Fruit fly (Drosophila melanogaster) whole organism, embryonic: ENCODE data around the gene CG5568.

Experiments
- Atf-2 ChIP-seq: fragments of 200-800 bp; sonication (Bioruptor generic); optimal IDR thresholded peaks from 2 replicates; lab custom pipeline; 2016; ENCODE audit warnings: missing biosample characterization, missing genetic modification characterization
- Bgb ChIP-seq: fragments of 200-800 bp; sonication (Bioruptor generic); IDR thresholded peaks from 2 replicates; pipeline ENCODE4 v1.3.6; 2022; ENCODE audit warnings: missing biosample characterization, missing genetic modification characterization; ENCODE audit not compliant: partially characterized antibody
- BtbVII ChIP-seq: fragments of 200-800 bp; sonication (Bioruptor generic); optimal IDR thresholded peaks from 3 replicates; lab custom pipeline; 2017; ENCODE audit warnings: missing biosample characterization, mild to moderate bottlenecking, missing genetic modification characterization
- CG10979 ChIP-seq: fragments of 200-800 bp; sonication (Bioruptor generic); optimal IDR thresholded peaks from 2 replicates; lab custom pipeline; 2018; ENCODE audit warnings: missing biosample characterization, mild to moderate bottlenecking, missing genetic modification characterization, moderate library complexity
- CG11695 ChIP-seq: fragments of 200-800 bp; sonication (Bioruptor generic); IDR thresholded peaks from 3 replicates; pipeline ENCODE4 v1.3.6; 2022; ENCODE audit warnings: missing biosample characterization, missing genetic modification characterization
- CG1602 ChIP-seq: fragments of 200-800 bp; sonication (Bioruptor generic); optimal IDR thresholded peaks from 3 replicates; lab custom pipeline; 2016; ENCODE audit warnings: missing biosample characterization, missing genetic modification characterization
- CG17361 ChIP-seq: fragments of 200-800 bp; sonication (Bioruptor generic); IDR thresholded peaks from 3 replicates; pipeline ENCODE4 v1.3.6; 2022; ENCODE audit warnings: missing biosample characterization, missing genetic modification characterization
- CG30403 ChIP-seq: fragments of 200-800 bp; sonication (Bioruptor generic); optimal IDR thresholded peaks from 3 replicates; lab custom pipeline; 2016; ENCODE audit warnings: missing biosample characterization, missing genetic modification characterization
- CG4404 ChIP-seq: fragments of 200-800 bp; sonication (Bioruptor generic); IDR thresholded peaks from 2 replicates; pipeline ENCODE4 v1.3.6; 2022; ENCODE audit warnings: missing biosample characterization, missing genetic modification characterization
- CG5180 ChIP-seq: fragments of 200-800 bp; sonication (Bioruptor generic); optimal IDR thresholded peaks from 3 replicates; lab custom pipeline; 2017; ENCODE audit warnings: missing biosample characterization, missing genetic modification characterization, mild to moderate bottlenecking, moderate library complexity, missing genetic modification reagents
- CG6791 ChIP-seq: fragments of 200-800 bp; sonication (Bioruptor generic); IDR thresholded peaks from 3 replicates; pipeline ENCODE4 v1.3.6; 2022; ENCODE audit warnings: missing biosample characterization, missing genetic modification characterization; ENCODE audit not compliant: partially characterized antibody
- CG6813 ChIP-seq: fragments of 200-800 bp; sonication (Bioruptor generic); optimal IDR thresholded peaks from 2 replicates; lab custom pipeline; 2017; ENCODE audit warnings: missing biosample characterization, missing genetic modification characterization, mild to moderate bottlenecking, moderate library complexity, missing genetic modification reagents
- CG7357 ChIP-seq: fragments of 200-800 bp; sonication (Bioruptor generic); IDR thresholded peaks from 3 replicates; pipeline ENCODE4 v1.3.6; 2022; ENCODE audit warnings: missing biosample characterization, missing genetic modification characterization
- CG8359 ChIP-seq: fragments of 200-800 bp; sonication (Bioruptor generic); optimal IDR thresholded peaks from 2 replicates; lab custom pipeline; 2017; ENCODE audit warnings: missing biosample characterization, mild to moderate bottlenecking, missing genetic modification characterization, borderline replicate concordance
- Deaf1 ChIP-seq: fragments of 200-800 bp; optimal IDR thresholded peaks from 3 replicates; lab custom pipeline; 2019; ENCODE audit warnings: missing biosample characterization, mild to moderate bottlenecking, missing genetic modification characterization, moderate library complexity
- Doc2 ChIP-seq: fragments of 200-800 bp; sonication (Bioruptor generic); IDR thresholded peaks from 2 replicates; pipeline ENCODE4 v1.3.6; 2022; ENCODE audit warnings: missing biosample characterization, missing genetic modification characterization
- ERR ChIP-seq: fragments of 200-800 bp; sonication (Bioruptor generic); optimal IDR thresholded peaks from 2 replicates; lab custom pipeline; 2016; ENCODE audit warnings: missing biosample characterization, missing genetic modification characterization
- Eip74EF ChIP-seq, 2 experiments: fragments of 200-800 bp in 1 of 2; fragments of >200 bp in 1 of 2; sonication (Bioruptor generic) in 1 of 2; optimal IDR thresholded peaks; 2 replicates each; lab custom pipeline; 2017 to 2019; ENCODE audit warnings: missing biosample characterization in 2 of 2, missing genetic modification characterization in 2 of 2, mild to moderate bottlenecking in 1 of 2, moderate library complexity in 1 of 2
- HLH54F ChIP-seq: fragments of 200-800 bp; sonication (Bioruptor generic); optimal IDR thresholded peaks from 3 replicates; lab custom pipeline; 2016; ENCODE audit warnings: missing biosample characterization, missing genetic modification characterization
- Hey ChIP-seq: fragments of 200-800 bp; sonication (Bioruptor generic); optimal IDR thresholded peaks from 3 replicates; lab custom pipeline; 2018; ENCODE audit warnings: missing biosample characterization, mild to moderate bottlenecking, missing genetic modification characterization
- Hsf ChIP-seq: fragments of 200-800 bp; sonication (Bioruptor generic); optimal IDR thresholded peaks from 3 replicates; lab custom pipeline; 2016; ENCODE audit warnings: missing biosample characterization, missing genetic modification characterization
- Mes4 ChIP-seq: fragments of 200-800 bp; sonication (Bioruptor generic); optimal IDR thresholded peaks from 2 replicates; lab custom pipeline; 2016; ENCODE audit warnings: missing biosample characterization, missing genetic modification characterization
- NFAT ChIP-seq: fragments of 200-800 bp; sonication (Bioruptor generic); IDR thresholded peaks from 2 replicates; pipeline ENCODE4 v1.3.6; 2022; ENCODE audit warnings: missing biosample characterization, missing genetic modification characterization
- Neu2 ChIP-seq: fragments of 200-800 bp; sonication (Bioruptor generic); optimal IDR thresholded peaks from 3 replicates; lab custom pipeline; 2016; ENCODE audit warnings: missing biosample characterization, missing genetic modification characterization, borderline replicate concordance
- Nf-YB ChIP-seq: fragments of 200-800 bp; sonication (Bioruptor generic); optimal IDR thresholded peaks from 3 replicates; lab custom pipeline; 2019; ENCODE audit warnings: missing biosample characterization, mild to moderate bottlenecking, missing genetic modification characterization, moderate library complexity
- Oaz ChIP-seq: fragments of 200-800 bp; sonication (Bioruptor generic); IDR thresholded peaks from 2 replicates; pipeline ENCODE4 v1.3.6; 2022; ENCODE audit warnings: missing biosample characterization, missing genetic modification characterization
- Opbp ChIP-seq: fragments of 200-800 bp; sonication (Bioruptor generic); IDR thresholded peaks from 3 replicates; pipeline ENCODE4 v1.3.6; 2022; ENCODE audit warnings: missing biosample characterization, missing genetic modification characterization; ENCODE audit not compliant: partially characterized antibody
- Pdp1 ChIP-seq, 2 experiments: fragments of 200-800 bp; sonication (Bioruptor generic); optimal IDR thresholded peaks; 3 replicates each; lab custom pipeline; 2016; ENCODE audit warnings: missing biosample characterization in 2 of 2, missing genetic modification characterization in 2 of 2, mild to moderate bottlenecking in 1 of 2, moderate library complexity in 1 of 2
- Ravus ChIP-seq: fragments of 200-800 bp; sonication (Bioruptor generic); IDR thresholded peaks from 2 replicates; pipeline ENCODE4 v1.3.6; 2022; ENCODE audit warnings: missing biosample characterization, missing genetic modification characterization
- Sry-δ ChIP-seq: fragments of 200-800 bp; sonication (Bioruptor generic); optimal IDR thresholded peaks from 2 replicates; lab custom pipeline; 2016; ENCODE audit warnings: missing biosample characterization, missing genetic modification characterization
- Tbp ChIP-seq: fragments of >200 bp; optimal IDR thresholded peaks from 2 replicates; lab custom pipeline; 2018; ENCODE audit warnings: missing biosample characterization, missing genetic modification characterization
- Usf ChIP-seq: fragments of 200-800 bp; sonication (Bioruptor generic); optimal IDR thresholded peaks from 2 replicates; lab custom pipeline; 2017; ENCODE audit warnings: missing genotype, missing biosample characterization, missing genetic modification characterization
- ash1 ChIP-seq: fragments of 200-800 bp; sonication (Bioruptor generic); optimal IDR thresholded peaks from 2 replicates; lab custom pipeline; 2018; ENCODE audit warnings: missing biosample characterization, mild to moderate bottlenecking, missing genetic modification characterization
- az2 ChIP-seq: fragments of 200-800 bp; sonication (Bioruptor generic); optimal IDR thresholded peaks from 3 replicates; lab custom pipeline; 2016; ENCODE audit warnings: missing biosample characterization, missing genetic modification characterization
- btn ChIP-seq: fragments of 200-800 bp; sonication (Bioruptor generic); optimal IDR thresholded peaks from 2 replicates; lab custom pipeline; 2016; ENCODE audit warnings: missing biosample characterization, missing genetic modification characterization
- dan ChIP-seq: fragments of 200-800 bp; sonication (Bioruptor generic); IDR thresholded peaks from 2 replicates; pipeline ENCODE4 v1.3.6; 2022; ENCODE audit warnings: missing biosample characterization, missing genetic modification characterization
- danr ChIP-seq: fragments of 200-800 bp; sonication (Bioruptor generic); IDR thresholded peaks from 2 replicates; pipeline ENCODE4 v1.3.6; 2022; ENCODE audit warnings: missing biosample characterization, missing genetic modification characterization
- fd3F ChIP-seq: fragments of 200-800 bp; sonication (Bioruptor generic); optimal IDR thresholded peaks from 2 replicates; lab custom pipeline; 2018; ENCODE audit warnings: missing biosample characterization, mild to moderate bottlenecking, missing genetic modification characterization, moderate library complexity
- gce ChIP-seq: fragments of 200-800 bp; sonication (Bioruptor generic); IDR thresholded peaks from 3 replicates; pipeline ENCODE4 v1.3.6; 2022; ENCODE audit warnings: missing biosample characterization, missing genetic modification characterization
- gsb-n ChIP-seq: fragments of 200-800 bp; sonication (Bioruptor generic); optimal IDR thresholded peaks from 3 replicates; lab custom pipeline; 2018; ENCODE audit warnings: missing biosample characterization, mild to moderate bottlenecking, missing genetic modification characterization
- h ChIP-seq: fragments of >200 bp; optimal IDR thresholded peaks from 2 replicates; lab custom pipeline; 2017
- inv ChIP-seq: fragments of 200-800 bp; sonication (Bioruptor generic); IDR thresholded peaks from 2 replicates; pipeline ENCODE4 v1.3.6; 2022; ENCODE audit warnings: missing biosample characterization, missing genetic modification characterization; ENCODE audit not compliant: partially characterized antibody
- lbe ChIP-seq: fragments of 200-800 bp; sonication (Bioruptor generic); optimal IDR thresholded peaks from 2 replicates; lab custom pipeline; 2016; ENCODE audit warnings: missing biosample characterization, mild to moderate bottlenecking, missing genetic modification characterization
- pb ChIP-seq: fragments of 200-800 bp; sonication (Bioruptor generic); optimal IDR thresholded peaks from 3 replicates; lab custom pipeline; 2016; ENCODE audit warnings: missing biosample characterization, missing genetic modification characterization
- scrt ChIP-seq: fragments of 200-800 bp; sonication (Bioruptor generic); optimal IDR thresholded peaks from 2 replicates; lab custom pipeline; 2018; ENCODE audit warnings: missing biosample characterization, mild to moderate bottlenecking, missing genetic modification characterization, moderate library complexity
- sens ChIP-seq: fragments of 200-800 bp; sonication (Bioruptor generic); peaks from one replicate; lab custom pipeline; 2016; ENCODE audit warnings: missing biosample characterization, missing genetic modification characterization
- sima ChIP-seq: fragments of 200-800 bp; sonication (Bioruptor generic); optimal IDR thresholded peaks from 2 replicates; lab custom pipeline; 2016; ENCODE audit warnings: missing biosample characterization, missing genetic modification characterization
- sob ChIP-seq: fragments of 200-800 bp; sonication (Bioruptor generic); IDR thresholded peaks from 2 replicates; pipeline ENCODE4 v1.3.6; 2022; ENCODE audit warnings: missing biosample characterization, missing genetic modification characterization
- tx ChIP-seq: fragments of 200-800 bp; sonication (Bioruptor generic); optimal IDR thresholded peaks from 2 replicates; lab custom pipeline; 2016; ENCODE audit warnings: missing biosample characterization, missing genetic modification characterization
- vfl ChIP-seq: fragments of 200-800 bp; sonication (Bioruptor generic); optimal IDR thresholded peaks from 2 replicates; lab custom pipeline; 2016; ENCODE audit warnings: missing biosample characterization, missing genetic modification characterization
- zen2 ChIP-seq: fragments of 200-800 bp; sonication (Bioruptor generic); IDR thresholded peaks from 3 replicates; pipeline ENCODE4 v1.3.6; 2022; ENCODE audit warnings: missing biosample characterization, missing genetic modification characterization; ENCODE audit not compliant: partially characterized antibody

Gene CG5568

dm6 chr3L:5843895-5844576 is 27.3 kb upstream of the CG5568 start (continued):
- no peak for TF ChIP-seq fd3F
- no peak for TF ChIP-seq scrt (GFP tag; lab: Kevin White, UChicago)
- no peak for TF ChIP-seq sima (GFP tag; lab: Kevin White, UChicago)
- TF ChIP-seq Ravus (GFP tag; lab: Robert Waterston, UW) = no peak
- TF ChIP-seq CG17361 (GFP tag; lab: Robert Waterston, UW) = no peak
- no peak for TF ChIP-seq Pdp1 (GFP tag; optimal IDR thresholded peaks at IDR 0.05; lab: Kevin White, UChicago)
- no peak for TF ChIP-seq tx (GFP tag; lab: Kevin White, UChicago)
- no peak for TF ChIP-seq danr
- no peak for TF ChIP-seq Doc2 (GFP tag; lab: Robert Waterston, UW)
- TF ChIP-seq Eip74EF (GFP tag; optimal IDR thresholded peaks at IDR 0.05; lab: Kevin White, UChicago) = no peak
- no peak for TF ChIP-seq CG7357 (GFP tag; lab: Robert Waterston, UW)
- peak; percentile 99 for TF ChIP-seq Deaf1 (tag; lab: Kevin White, UChicago)
- TF ChIP-seq BtbVII = no peak
- TF ChIP-seq lbe (GFP tag; lab: Kevin White, UChicago) = no peak
- no peak for TF ChIP-seq Bgb (GFP tag; lab: Robert Waterston, UW)
- no peak for TF ChIP-seq Atf-2 (GFP tag; lab: Kevin White, UChicago)
- peak; percentile 49 for TF ChIP-seq Nf-YB (GFP tag; lab: Kevin White, UChicago)
- no peak for TF ChIP-seq Neu2 (GFP tag; lab: Kevin White, UChicago)
- TF ChIP-seq ERR (GFP tag; lab: Kevin White, UChicago) = no peak
- TF ChIP-seq HLH54F (GFP tag; lab: Kevin White, UChicago) = no peak
- peak; percentile 18; the same call in 1 of the 2 replicates for TF ChIP-seq sob
- no peak for TF ChIP-seq btn (GFP tag; lab: Kevin White, UChicago)
- no peak for TF ChIP-seq ash1
- TF ChIP-seq CG4404 (GFP tag; lab: Robert Waterston, UW) = no peak
- TF ChIP-seq NFAT = no peak
- TF ChIP-seq CG6791 (GFP tag; lab: Robert Waterston, UW) = peak; percentile 47; the same call in 1 of the 3 replicates
- 0 out of 3 replicates have a peak, but pooled peaks have one; percentile 21 for TF ChIP-seq CG11695 (GFP tag; lab: Robert Waterston, UW)
- TF ChIP-seq Oaz (GFP tag; lab: Robert Waterston, UW) = no peak
- TF ChIP-seq Tbp = no peak
- no peak for TF ChIP-seq Hsf
- TF ChIP-seq vfl (GFP tag; lab: Kevin White, UChicago) = no peak
- TF ChIP-seq pb (GFP tag; lab: Kevin White, UChicago) = no peak
- peak; percentile 62 for TF ChIP-seq sens (GFP tag; lab: Kevin White, UChicago)
- no peak for TF ChIP-seq CG10979 (tag; lab: Kevin White, UChicago)
- no peak for TF ChIP-seq Hey (tag; lab: Kevin White, UChicago)
- no peak for TF ChIP-seq CG6813 (GFP tag; lab: Kevin White, UChicago)
- TF ChIP-seq CG30403 (GFP tag; lab: Kevin White, UChicago) = no peak
- TF ChIP-seq dan = no peak
- TF ChIP-seq Opbp = no peak
- TF ChIP-seq Usf = no peak
- TF ChIP-seq CG1602 (GFP tag; lab: Kevin White, UChicago) = no peak
- TF ChIP-seq gce (GFP tag; lab: Robert Waterston, UW) = no peak
- no peak for TF ChIP-seq az2 (GFP tag; lab: Kevin White, UChicago)
- TF ChIP-seq inv (GFP tag; lab: Robert Waterston, UW) = no peak
- TF ChIP-seq CG5180 = peak; percentile 59
- TF ChIP-seq h (lab: Kevin White, UChicago) = no peak
- TF ChIP-seq CG8359 = no peak
- TF ChIP-seq gsb-n (tag; lab: Kevin White, UChicago) = no peak
- no peak for TF ChIP-seq Mes4 (GFP tag; lab: Kevin White, UChicago)
- TF ChIP-seq Sry-δ = no peak
- no peak for TF ChIP-seq zen2 (GFP tag; lab: Robert Waterston, UW)
